Fruit fly (Drosophila melanogaster) whole organism: ENCODE data around the gene Ing5.

Experiments
- CG8478 ChIP-seq: fragments of >200 bp; optimal IDR thresholded peaks from 2 replicates; lab custom pipeline; 2018; ENCODE audit warnings: inconsistent platforms
- pan ChIP-seq: fragments of >200 bp; optimal IDR thresholded peaks from 2 replicates; lab custom pipeline; 2017

- TF ChIP-seq CG8478, result no peak
- TF ChIP-seq pan (lab: Kevin White, UChicago), result no peak
Observed at dm6 chr2L:13370762-13371161, 16.4 kb downstream of the Ing5 start, which contains the start of gene ND-B22.
